Worm (Caenorhabditis elegans): Measurements from ENCODE around the gene ZK643.6.

DNA sequence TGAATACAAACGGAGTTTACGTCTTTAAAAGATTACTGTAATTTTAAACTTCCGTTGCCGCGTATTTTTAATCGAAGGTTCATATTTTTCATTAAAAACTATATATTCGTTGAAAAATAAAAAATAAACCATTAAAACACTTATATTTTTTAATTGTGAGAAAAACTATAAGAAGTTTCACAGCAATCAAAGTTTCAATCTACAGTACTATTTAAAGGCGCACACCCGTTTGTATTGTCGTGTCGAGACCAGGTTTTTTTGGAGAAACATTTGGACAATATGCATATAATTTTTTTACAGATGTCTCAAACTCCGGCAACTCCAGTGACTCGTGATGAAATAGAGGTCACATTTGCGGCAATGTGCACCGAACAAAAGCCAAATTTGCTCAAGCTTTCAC is 13.3 kb upstream of the ZK643.6 start, which contains the start of gene R08D7.5:
- TF ChIP-seq nhr-237 (tag; optimal IDR thresholded peaks at IDR 0.05) (no peak), skn-1 (tag; optimal IDR thresholded peaks at IDR 0.05) (no peak), ZK546.5 (tag; optimal IDR thresholded peaks at IDR 0.05) (no peak), ctbp-1 (GFP tag; IDR thresholded peaks at IDR 0.05) (no peak), F26F4.8 (GFP tag; conservative IDR thresholded peaks at IDR 0.05) (no peak)

All from whole organism, L4 larva.